Worm (Caenorhabditis elegans) whole organism, late embryonic: ENCODE measurements around the gene T04H1.5.

ENCODE experiments used
- C08G9.2 ChIP-seq: sonication (generic microtip); optimal IDR thresholded peaks from 2 replicates; lab custom pipeline; 2016; ENCODE audit warnings: mild to moderate bottlenecking, missing genetic modification characterization, moderate library complexity, missing compliant biosample characterization
- C38D4.7 ChIP-seq: fragments of 200-800 bp; sonication (Bioruptor generic); optimal IDR thresholded peaks from 2 replicates; lab custom pipeline; 2018; ENCODE audit warnings: mild to moderate bottlenecking, missing genetic modification characterization, moderate library complexity, missing compliant biosample characterization
- F13H6.1 ChIP-seq: sonication (generic microtip); optimal IDR thresholded peaks from 2 replicates; lab custom pipeline; 2016; ENCODE audit warnings: missing genetic modification characterization, missing compliant biosample characterization
- ceh-31 ChIP-seq: sonication (generic microtip); optimal IDR thresholded peaks from 2 replicates; lab custom pipeline; 2016; ENCODE audit warnings: missing genetic modification characterization, missing compliant biosample characterization
- ceh-45 ChIP-seq: fragments of 200-800 bp; sonication (Bioruptor generic); IDR thresholded peaks from 2 replicates; pipeline ENCODE4 v1.3.6; 2022; ENCODE audit warnings: missing genetic modification reagents, missing genetic modification characterization, missing compliant biosample characterization
- ceh-48 ChIP-seq: sonication (generic microtip); optimal IDR thresholded peaks from 2 replicates; lab custom pipeline; 2016; ENCODE audit warnings: missing genetic modification characterization, inconsistent platforms, missing compliant biosample characterization
- ceh-6 ChIP-seq: fragments of 200-800 bp; sonication (Bioruptor generic); optimal IDR thresholded peaks from 2 replicates; lab custom pipeline; 2018; ENCODE audit warnings: mild to moderate bottlenecking, missing genetic modification characterization, missing compliant biosample characterization
- che-1 ChIP-seq: sonication (generic microtip); optimal IDR thresholded peaks from 2 replicates; lab custom pipeline; 2016; ENCODE audit warnings: mild to moderate bottlenecking, missing genetic modification characterization, missing compliant biosample characterization
- dmd-4 ChIP-seq: sonication (generic microtip); optimal IDR thresholded peaks from 2 replicates; lab custom pipeline; 2016; ENCODE audit warnings: borderline replicate concordance, missing genetic modification characterization, missing compliant biosample characterization
- dve-1 ChIP-seq: sonication (generic microtip); optimal IDR thresholded peaks from 2 replicates; lab custom pipeline; 2017; ENCODE audit warnings: antibody characterized with exemption, mild to moderate bottlenecking, missing genetic modification characterization, missing compliant biosample characterization
- fax-1 ChIP-seq: sonication (generic microtip); optimal IDR thresholded peaks from 2 replicates; lab custom pipeline; 2016; ENCODE audit warnings: missing genotype, missing genetic modification characterization, missing compliant biosample characterization
- fkh-10 ChIP-seq: fragments of 150-350 bp; optimal IDR thresholded peaks from 2 replicates; lab custom pipeline; 2014; ENCODE audit warnings: missing biosample characterization, missing genetic modification reagents, missing genetic modification characterization
- fkh-6 ChIP-seq: sonication (generic microtip); optimal IDR thresholded peaks from 2 replicates; lab custom pipeline; 2016; ENCODE audit warnings: missing genetic modification characterization, missing compliant biosample characterization
- gmeb-2 ChIP-seq: sonication (generic microtip); optimal IDR thresholded peaks from 2 replicates; lab custom pipeline; 2016; ENCODE audit warnings: missing genetic modification characterization, inconsistent platforms, missing compliant biosample characterization
- hlh-15 ChIP-seq: sonication (generic microtip); optimal IDR thresholded peaks from 2 replicates; lab custom pipeline; 2016; ENCODE audit warnings: missing genetic modification characterization, missing compliant biosample characterization
- hlh-30 ChIP-seq: sonication (generic microtip); optimal IDR thresholded peaks from 2 replicates; lab custom pipeline; 2017; ENCODE audit warnings: antibody characterized with exemption, missing genetic modification characterization, missing compliant biosample characterization; ENCODE audit not compliant: insufficient read depth
- hlh-8 ChIP-seq: sonication (generic microtip); optimal IDR thresholded peaks from 2 replicates; lab custom pipeline; 2016; ENCODE audit warnings: missing genotype, missing genetic modification characterization, missing compliant biosample characterization
- lim-6 ChIP-seq: sonication (generic microtip); optimal IDR thresholded peaks from 2 replicates; lab custom pipeline; 2016; ENCODE audit warnings: missing genetic modification characterization, missing compliant biosample characterization
- madf-2 ChIP-seq: sonication (generic microtip); optimal IDR thresholded peaks from 2 replicates; lab custom pipeline; 2017; ENCODE audit warnings: missing genetic modification characterization, missing compliant biosample characterization
- mec-3 ChIP-seq: sonication (generic microtip); optimal IDR thresholded peaks from 2 replicates; lab custom pipeline; 2016; ENCODE audit warnings: borderline replicate concordance, missing genetic modification characterization, missing compliant biosample characterization
- npax-4 ChIP-seq: sonication (generic microtip); optimal IDR thresholded peaks from 2 replicates; lab custom pipeline; 2016; ENCODE audit warnings: missing genetic modification characterization, missing compliant biosample characterization
- odd-2 ChIP-seq: sonication (generic microtip); optimal IDR thresholded peaks from 2 replicates; lab custom pipeline; 2017; ENCODE audit warnings: antibody characterized with exemption, mild to moderate bottlenecking, missing genetic modification characterization, missing compliant biosample characterization
- pag-3 ChIP-seq: sonication (generic microtip); optimal IDR thresholded peaks from 2 replicates; lab custom pipeline; 2016; ENCODE audit warnings: missing compliant biosample characterization, missing genetic modification characterization, borderline replicate concordance
- pax-1 ChIP-seq: fragments of 150-350 bp; optimal IDR thresholded peaks from 2 replicates; lab custom pipeline; 2014; ENCODE audit warnings: missing biosample characterization, missing genetic modification characterization
- pha-2 ChIP-seq: sonication (generic microtip); optimal IDR thresholded peaks from 2 replicates; lab custom pipeline; 2017; ENCODE audit warnings: mild to moderate bottlenecking, missing genetic modification characterization, missing compliant biosample characterization
- ref-2 ChIP-seq: sonication (generic microtip); optimal IDR thresholded peaks from 2 replicates; lab custom pipeline; 2016; ENCODE audit warnings: missing genetic modification characterization, missing compliant biosample characterization
- rnt-1 ChIP-seq: sonication (generic microtip); optimal IDR thresholded peaks from 2 replicates; lab custom pipeline; 2016; ENCODE audit warnings: missing genetic modification characterization, missing compliant biosample characterization
- sdc-2 ChIP-seq: sonication (generic microtip); optimal IDR thresholded peaks from 2 replicates; lab custom pipeline; 2016; ENCODE audit warnings: missing genotype, missing genetic modification characterization, missing compliant biosample characterization
- sox-4 ChIP-seq: sonication (generic microtip); optimal IDR thresholded peaks from 2 replicates; lab custom pipeline; 2017; ENCODE audit warnings: mild to moderate bottlenecking, missing genetic modification characterization, inconsistent platforms, missing compliant biosample characterization
- syd-9 ChIP-seq: sonication (generic microtip); optimal IDR thresholded peaks from 2 replicates; lab custom pipeline; 2016; ENCODE audit warnings: mild to moderate bottlenecking, missing genetic modification characterization, moderate library complexity, missing compliant biosample characterization
- ttx-3 ChIP-seq: sonication (generic microtip); optimal IDR thresholded peaks from 2 replicates; lab custom pipeline; 2016; ENCODE audit warnings: missing genetic modification reagents, missing genetic modification characterization, missing compliant biosample characterization
- unc-3 ChIP-seq, 2 experiments: fragments of 200-800 bp in 1 of 2; sonication (Bioruptor generic) in 1 of 2; sonication (generic microtip) in 1 of 2; conservative IDR thresholded peaks in 1 of 2; optimal IDR thresholded peaks in 1 of 2; 2 replicates each; pipeline versions ENCODE4 v1.3.6 to Lab custom; 2016 to 2022; ENCODE audit warnings: missing compliant biosample characterization in 2 of 2, missing genetic modification characterization in 2 of 2, missing genetic modification reagents in 1 of 2
- unc-42 ChIP-seq: sonication (generic microtip); optimal IDR thresholded peaks from 2 replicates; lab custom pipeline; 2016; ENCODE audit warnings: missing genotype, missing genetic modification characterization, missing compliant biosample characterization
- unc-55 ChIP-seq: sonication (generic microtip); optimal IDR thresholded peaks from 2 replicates; lab custom pipeline; 2017; ENCODE audit warnings: missing biosample characterization, missing genetic modification reagents, missing genetic modification characterization
- zip-5 ChIP-seq: sonication (generic microtip); optimal IDR thresholded peaks from 2 replicates; lab custom pipeline; 2016; ENCODE audit warnings: missing genetic modification characterization, missing compliant biosample characterization

The T04H1.5 gene

DNA sequence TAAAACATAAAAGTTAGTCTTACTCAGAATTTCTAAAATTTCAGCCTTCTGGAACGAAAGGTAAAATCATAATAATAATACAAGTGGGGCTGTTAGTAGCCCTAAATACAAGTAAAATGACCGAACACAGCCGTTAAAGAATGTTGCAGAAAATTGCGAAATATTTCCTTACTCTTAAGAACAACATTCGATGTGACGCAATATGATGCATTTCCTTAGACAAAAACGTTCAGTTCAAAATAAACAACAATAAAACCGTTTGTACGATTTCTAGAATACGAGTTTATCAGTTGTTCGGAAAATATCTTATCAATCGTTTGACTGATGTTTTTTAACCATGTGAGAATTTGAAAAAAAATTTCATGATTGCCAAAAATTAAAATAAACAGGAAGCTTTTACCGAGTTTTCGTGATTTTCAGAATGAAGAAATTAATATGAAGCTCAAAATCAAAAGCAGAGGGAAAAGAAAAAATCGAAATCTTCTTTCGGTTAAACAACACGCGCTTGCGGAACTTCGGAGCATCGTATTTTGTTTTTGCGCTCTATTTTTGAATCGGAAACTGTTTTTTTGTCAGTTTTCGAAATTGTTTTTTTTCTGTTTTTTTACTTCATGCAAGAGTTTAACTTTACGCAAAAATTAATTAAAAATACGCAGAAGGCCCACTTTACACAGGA lies 5.2 kb upstream of the T04H1.5 start:
- TF ChIP-seq ceh-48 (tag; lab: Kevin White, UChicago), result peak; percentile 1
- no peak for TF ChIP-seq pag-3 (tag; lab: Kevin White, UChicago)

- no peak for TF ChIP-seq C38D4.7 (GFP tag; lab: Kevin White, UChicago)
- no peak for TF ChIP-seq ref-2 (tag; lab: Kevin White, UChicago)
- no peak for TF ChIP-seq sdc-2 (tag; lab: Kevin White, UChicago)
- TF ChIP-seq C08G9.2 (tag; lab: Kevin White, UChicago), result no peak
- no peak for TF ChIP-seq sox-4
- TF ChIP-seq mec-3, result no peak
- no peak for TF ChIP-seq npax-4
- no peak for TF ChIP-seq che-1 (tag; lab: Kevin White, UChicago)
- TF ChIP-seq hlh-8 (tag; lab: Kevin White, UChicago), result no peak
- TF ChIP-seq fkh-6 (tag; lab: Kevin White, UChicago), result no peak
- no peak for TF ChIP-seq hlh-15
Measured at ce11 chrV:12252272-12252671, 1.1 kb downstream of the T04H1.5 start, which contains the start of gene lrx-1. Gene lrx-1 (plus strand): TSS chrV:12252572.

- no peak for TF ChIP-seq rnt-1 (tag; lab: Kevin White, UChicago)
- no peak for TF ChIP-seq gmeb-2 (tag; lab: Kevin White, UChicago)
- TF ChIP-seq C38D4.7 (GFP tag; lab: Kevin White, UChicago), result no peak
- no peak for TF ChIP-seq npax-4
- TF ChIP-seq F13H6.1 (tag; lab: Kevin White, UChicago), result no peak
- TF ChIP-seq fax-1 (tag; lab: Kevin White, UChicago), result no peak
- TF ChIP-seq pag-3 (tag; lab: Kevin White, UChicago), result no peak
- TF ChIP-seq ceh-6, result no peak
- TF ChIP-seq, all 69 proteins: peak for 0
Measured at ce11 chrV:12255343-12255742, 4.2 kb downstream of the T04H1.5 start, which contains the start of gene T04H1.12. Gene T04H1.12 (plus strand): TSS chrV:12255643.

DNA sequence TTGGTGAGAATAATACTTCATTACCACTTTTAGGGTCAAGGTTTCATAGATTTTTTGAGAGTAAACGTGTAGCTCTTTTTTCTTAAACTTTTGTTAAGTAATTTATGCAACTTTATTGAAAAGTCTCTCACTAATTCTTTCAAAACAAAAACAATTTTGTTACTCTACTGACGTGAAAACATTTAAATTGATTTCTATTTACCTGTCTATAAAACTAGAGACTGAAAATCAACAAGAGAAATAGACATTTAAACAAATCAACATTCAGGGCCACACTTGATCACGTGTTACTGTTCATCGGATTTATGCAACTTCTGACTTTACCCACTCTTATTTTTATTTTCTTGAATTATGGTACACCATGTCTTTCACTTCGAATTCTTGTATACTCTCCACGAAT lies 5.3 kb downstream of the T04H1.5 start, which contains the start of gene ugt-55:
TSS of gene ugt-55 (plus strand) at position 301 of the 400 bp plus-strand sequence.
- TF ChIP-seq rnt-1 (tag; lab: Kevin White, UChicago) (no peak), ceh-45 (GFP tag; lab: Robert Waterston, UW) (no peak), unc-55 (GFP tag; lab: Kevin White, UChicago) (no peak), odd-2 (tag; lab: Kevin White, UChicago) (no peak)
- TF ChIP-seq, all 69 proteins: peak for 0

DNA sequence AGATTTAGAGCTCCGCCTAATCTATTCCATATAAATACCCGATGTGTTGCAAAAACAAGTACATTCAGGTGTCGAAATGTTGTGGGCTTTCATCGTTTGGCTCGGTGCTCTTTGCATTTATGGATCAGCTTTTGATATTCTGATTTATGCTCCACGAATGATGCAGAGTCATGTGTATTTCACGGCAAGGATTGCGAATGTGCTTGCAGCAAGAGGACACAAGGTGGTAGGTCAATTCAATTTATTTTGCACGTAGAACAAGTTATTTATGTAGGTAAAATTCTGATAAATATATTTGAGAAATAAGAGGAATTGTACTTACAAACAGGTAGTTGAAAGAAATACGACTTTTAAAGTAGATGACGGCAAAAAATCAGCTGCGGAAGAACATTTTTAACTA lies 7.8 kb downstream of the T04H1.5 start, which contains the start of gene ugt-56:
TSS of gene ugt-56 (plus strand) at position 61 of the 400 bp plus-strand sequence.
- TF ChIP-seq fkh-10 (GFP tag; lab: Kevin White, UChicago), result no peak
- TF ChIP-seq madf-2 (tag; lab: Kevin White, UChicago), result no peak
- TF ChIP-seq dve-1 (tag; lab: Kevin White, UChicago), result no peak
- TF ChIP-seq pha-2 (tag; lab: Kevin White, UChicago), result no peak
- no peak for TF ChIP-seq odd-2 (tag; lab: Kevin White, UChicago)
- TF ChIP-seq zip-5 (tag; lab: Kevin White, UChicago), result no peak
- no peak for TF ChIP-seq ceh-31 (tag; lab: Kevin White, UChicago)
- TF ChIP-seq pax-1, result no peak
- TF ChIP-seq dmd-4 (tag; lab: Kevin White, UChicago), result no peak
- no peak for TF ChIP-seq unc-42 (tag; lab: Kevin White, UChicago)
- no peak for TF ChIP-seq lim-6 (tag; lab: Kevin White, UChicago)
- TF ChIP-seq syd-9 (tag; lab: Kevin White, UChicago), result no peak
- no peak for TF ChIP-seq hlh-30 (tag; lab: Kevin White, UChicago)
- no peak for TF ChIP-seq C38D4.7 (GFP tag; lab: Kevin White, UChicago)
- TF ChIP-seq ttx-3, result no peak
- TF ChIP-seq unc-3 (GFP tag; conservative IDR thresholded peaks at IDR 0.05; lab: Robert Waterston, UW), result no peak
- no peak for TF ChIP-seq unc-3 (tag; optimal IDR thresholded peaks at IDR 0.05; lab: Kevin White, UChicago)
